Fruit fly (Drosophila melanogaster): ENCODE data around the gene promL.

The promL gene

dm6 chr3L:3070274-3071204 is 57.0 kb downstream of the promL start, which contains the start of the genes CG32486 and PAN3 (continued):
- TF ChIP-seq prd (optimal IDR thresholded peaks at IDR 0.05) (no peak), prd (GFP tag; IDR thresholded peaks at IDR 0.05) (peak; percentile 21; the same call in 1 of the 3 replicates), YL-1 (GFP tag; optimal IDR thresholded peaks at IDR 0.05) (peak; percentile 54), Dbx (GFP tag; IDR thresholded peaks at IDR 0.05) (peak; percentile 65; the same call in 2 of the 3 replicates), so (GFP tag; IDR thresholded peaks at IDR 0.05) (no peak), Doc2 (GFP tag; IDR thresholded peaks at IDR 0.05) (no peak), CG4617 (GFP tag; optimal IDR thresholded peaks at IDR 0.05; ENCODE audit: borderline replicate concordance) (peak; percentile 76), Hr3 (GFP tag; optimal IDR thresholded peaks at IDR 0.05) (peak; percentile 15), amos (GFP tag; IDR thresholded peaks at IDR 0.05; ENCODE audit: partially characterized antibody) (peak; percentile 92), Atf-2 (GFP tag; optimal IDR thresholded peaks at IDR 0.05) (no peak), CG17612 (GFP tag; IDR thresholded peaks at IDR 0.05) (no peak), MESR4 (GFP tag; optimal IDR thresholded peaks at IDR 0.05) (peak; percentile 44), CG8944 (GFP tag; optimal IDR thresholded peaks at IDR 0.05) (peak; percentile 6), BtbVII (GFP tag; optimal IDR thresholded peaks at IDR 0.05) (no peak), CG42726 (GFP tag; IDR thresholded peaks at IDR 0.05; ENCODE audit: partially characterized antibody) (peak; percentile 86), CG2202 (tag; optimal IDR thresholded peaks at IDR 0.05) (peak; percentile 31), NC2α (GFP tag; optimal IDR thresholded peaks at IDR 0.05) (no peak), sug (tag; optimal IDR thresholded peaks at IDR 0.05) (peak; percentile 74), CG4360 (GFP tag; IDR thresholded peaks at IDR 0.05) (peak; percentile 47; the same call in 1 of the 2 replicates), ranshi (GFP tag; IDR thresholded peaks at IDR 0.05) (peak; percentile 6; the same call in 1 of the 2 replicates), sob (GFP tag; IDR thresholded peaks at IDR 0.05) (peak; percentile 56), wek (GFP tag; optimal IDR thresholded peaks at IDR 0.05) (peak; percentile 51), CG9817 (tag; optimal IDR thresholded peaks at IDR 0.05) (peak; percentile 31), CG7987 (GFP tag; optimal IDR thresholded peaks at IDR 0.05) (peak; percentile 83), caup (GFP tag; optimal IDR thresholded peaks at IDR 0.05; ENCODE audit: severe bottlenecking) (peak; percentile 75), slp2 (GFP tag; optimal IDR thresholded peaks at IDR 0.05) (no peak), dmrt99B (tag; optimal IDR thresholded peaks at IDR 0.05) (peak; percentile 4), Myb (GFP tag; optimal IDR thresholded peaks at IDR 0.05) (no peak), CG12659 (GFP tag; optimal IDR thresholded peaks at IDR 0.05) (peak; percentile 93), hth (optimal IDR thresholded peaks at IDR 0.05) (no peak), CG12155 (GFP tag; optimal IDR thresholded peaks at IDR 0.05) (peak; percentile 51), cwo (GFP tag; optimal IDR thresholded peaks at IDR 0.05) (peak; percentile 23), CG15011 (GFP tag; optimal IDR thresholded peaks at IDR 0.05) (peak; percentile 11), CG30403 (GFP tag; optimal IDR thresholded peaks at IDR 0.05) (peak; percentile 38), CG2120 (GFP tag; optimal IDR thresholded peaks at IDR 0.05) (peak; percentile 38), CG1647 (GFP tag; optimal IDR thresholded peaks at IDR 0.05) (peak; percentile 38), HmgD (GFP tag; optimal IDR thresholded peaks at IDR 0.05) (peak; percentile 35), Hand (GFP tag; optimal IDR thresholded peaks at IDR 0.05) (peak; percentile 49), zen2 (GFP tag; IDR thresholded peaks at IDR 0.05; ENCODE audit: partially characterized antibody) (peak; percentile 45; the same call in 2 of the 3 replicates), CG3726 (GFP tag; IDR thresholded peaks at IDR 0.05) (no peak), btn (GFP tag; optimal IDR thresholded peaks at IDR 0.05) (peak; percentile 22), CG12219 (GFP tag; optimal IDR thresholded peaks at IDR 0.05) (no peak), Ravus (GFP tag; IDR thresholded peaks at IDR 0.05) (no peak), Ets65A (GFP tag) (peak; percentile 89), gce (GFP tag; IDR thresholded peaks at IDR 0.05) (peak; percentile 52; the same call in 1 of the 3 replicates), CG11093 (GFP tag; IDR thresholded peaks at IDR 0.05) (no peak), ATbp (GFP tag; optimal IDR thresholded peaks at IDR 0.05) (peak; percentile 21), CG14965 (GFP tag; optimal IDR thresholded peaks at IDR 0.05; ENCODE audit: borderline replicate concordance) (no peak), Drgx (GFP tag; IDR thresholded peaks at IDR 0.05) (peak; percentile 26; the same call in 1 of the 2 replicates)
